Worm (Caenorhabditis elegans) whole organism, L4 larva: ENCODE results near the gene Y51H4A.24.

ENCODE experiments used
- F26F4.8 ChIP-seq: fragments of 200-800 bp; sonication (Bioruptor generic); conservative IDR thresholded peaks from 2 replicates; pipeline ENCODE4 v1.3.6; 2022; ENCODE audit warnings: missing genetic modification characterization, missing compliant biosample characterization
- F44E2.7 ChIP-seq: fragments of 200-800 bp; sonication (Bioruptor generic); IDR thresholded peaks from 2 replicates; pipeline ENCODE4 v2.1.2; 2022; ENCODE audit warnings: missing genetic modification characterization, missing compliant biosample characterization
- F49E8.2 ChIP-seq: sonication (generic microtip); optimal IDR thresholded peaks from 2 replicates; lab custom pipeline; 2016; ENCODE audit warnings: missing compliant biosample characterization, mild to moderate bottlenecking, missing genetic modification characterization, borderline replicate concordance
- T26A8.4 ChIP-seq: fragments of 200-800 bp; sonication (Bioruptor generic); IDR thresholded peaks from 2 replicates; pipeline ENCODE4 v1.3.6; 2022; ENCODE audit warnings: missing genetic modification characterization, missing compliant biosample characterization
- Y48G9A.11 ChIP-seq: fragments of 200-800 bp; sonication (Bioruptor generic); IDR thresholded peaks from 2 replicates; pipeline ENCODE4 v1.3.6; 2022; ENCODE audit warnings: missing genetic modification reagents, missing genetic modification characterization, missing compliant biosample characterization
- aha-1 ChIP-seq: fragments of 150-350 bp; peaks from one replicate; lab custom pipeline; 2014; ENCODE audit warnings: missing biosample characterization, missing genetic modification characterization
- arid-1 ChIP-seq: fragments of 200-800 bp; sonication (Bioruptor generic); conservative IDR thresholded peaks from 2 replicates; pipeline ENCODE4 v1.3.6; 2022; ENCODE audit warnings: missing genetic modification reagents, missing genetic modification characterization, missing compliant biosample characterization
- ceh-20 ChIP-seq: fragments of 200-800 bp; sonication (Bioruptor generic); IDR thresholded peaks from 2 replicates; pipeline ENCODE4 v1.3.6; 2022; ENCODE audit warnings: missing genetic modification reagents, missing genetic modification characterization, missing compliant biosample characterization
- ceh-44 ChIP-seq: fragments of 200-800 bp; sonication (Bioruptor generic); IDR thresholded peaks from 2 replicates; pipeline ENCODE4 v1.3.6; 2022; ENCODE audit warnings: missing genetic modification reagents, missing genetic modification characterization, missing compliant biosample characterization
- ceh-62 ChIP-seq: sonication (generic microtip); optimal IDR thresholded peaks from 2 replicates; lab custom pipeline; 2017; ENCODE audit warnings: missing biosample characterization, missing genetic modification characterization
- ces-1 ChIP-seq: fragments of 150-350 bp; sonication (generic microtip); optimal IDR thresholded peaks from 4 replicates; lab custom pipeline; 2014; ENCODE audit warnings: missing biosample characterization, missing genetic modification reagents, missing genetic modification characterization
- daf-8 ChIP-seq: fragments of 200-800 bp; sonication (Bioruptor generic); IDR thresholded peaks from 2 replicates; pipeline ENCODE4 v1.3.6; 2022; ENCODE audit warnings: missing genetic modification characterization, missing compliant biosample characterization
- duxl-1 ChIP-seq: sonication (generic microtip); optimal IDR thresholded peaks from 2 replicates; lab custom pipeline; 2016; ENCODE audit warnings: mild to moderate bottlenecking, missing genetic modification characterization, moderate library complexity, missing compliant biosample characterization; ENCODE audit not compliant: poor library complexity
- egl-43 ChIP-seq: fragments of 200-800 bp; sonication (Bioruptor generic); IDR thresholded peaks from 2 replicates; pipeline ENCODE4 v1.3.6; 2022; ENCODE audit warnings: missing genetic modification reagents, missing genetic modification characterization, missing compliant biosample characterization
- gei-8 ChIP-seq: fragments of 200-800 bp; sonication (Bioruptor generic); optimal IDR thresholded peaks from 2 replicates; lab custom pipeline; 2018; ENCODE audit warnings: mild to moderate bottlenecking, missing genetic modification characterization, missing compliant biosample characterization
- hlh-30 ChIP-seq: sonication (generic microtip); optimal IDR thresholded peaks from 2 replicates; lab custom pipeline; 2017; ENCODE audit warnings: antibody characterized with exemption, mild to moderate bottlenecking, missing genetic modification characterization, missing compliant biosample characterization; ENCODE audit not compliant: insufficient read depth
- hmg-1.1 ChIP-seq: fragments of 200-800 bp; sonication (Bioruptor generic); IDR thresholded peaks from 2 replicates; pipeline ENCODE4 v1.3.6; 2022; ENCODE audit warnings: missing genetic modification reagents, missing genetic modification characterization, missing compliant biosample characterization
- jun-1 ChIP-seq: fragments of 150-350 bp; optimal IDR thresholded peaks from 2 replicates; lab custom pipeline; 2014; ENCODE audit warnings: missing biosample characterization, missing genetic modification reagents, missing genetic modification characterization
- lim-7 ChIP-seq: fragments of 200-800 bp; sonication (Bioruptor generic); IDR thresholded peaks from 2 replicates; pipeline ENCODE4 v1.3.6; 2022; ENCODE audit warnings: missing genetic modification characterization, missing compliant biosample characterization
- lin-1 ChIP-seq: fragments of 200-800 bp; sonication (Bioruptor generic); IDR thresholded peaks from 2 replicates; pipeline ENCODE4 v1.3.6; 2022; ENCODE audit warnings: missing genetic modification reagents, missing genetic modification characterization, missing compliant biosample characterization
- lin-29 ChIP-seq: fragments of 200-800 bp; sonication (Bioruptor generic); IDR thresholded peaks from 2 replicates; pipeline ENCODE4 v1.3.6; 2022; ENCODE audit warnings: missing genetic modification reagents, missing genetic modification characterization, missing compliant biosample characterization
- lin-38 ChIP-seq: fragments of 200-800 bp; sonication (Bioruptor generic); IDR thresholded peaks from 2 replicates; pipeline ENCODE4 v1.3.6; 2022; ENCODE audit warnings: missing genetic modification reagents, missing genetic modification characterization, missing compliant biosample characterization
- lin-39 ChIP-seq: fragments of 150-350 bp; optimal IDR thresholded peaks from 2 replicates; lab custom pipeline; 2014; ENCODE audit warnings: missing biosample characterization, missing genetic modification reagents, missing genetic modification characterization
- lir-3 ChIP-seq: sonication (generic microtip); optimal IDR thresholded peaks from 2 replicates; lab custom pipeline; 2016; ENCODE audit warnings: mild to moderate bottlenecking, missing genetic modification characterization, missing compliant biosample characterization
- madf-5 ChIP-seq, 2 experiments: fragments of 200-800 bp; sonication (Bioruptor generic); IDR thresholded peaks; 2 replicates each; pipeline ENCODE4 v1.3.6; 2022; ENCODE audit warnings: missing compliant biosample characterization in 2 of 2, missing genetic modification characterization in 2 of 2
- madf-9 ChIP-seq: fragments of 200-800 bp; sonication (Bioruptor generic); conservative IDR thresholded peaks from 2 replicates; pipeline ENCODE4 v1.3.6; 2022; ENCODE audit warnings: missing genetic modification reagents, missing genetic modification characterization, missing compliant biosample characterization
- nhr-111 ChIP-seq: fragments of 200-800 bp; sonication (Bioruptor generic); optimal IDR thresholded peaks from 2 replicates; lab custom pipeline; 2018; ENCODE audit warnings: mild to moderate bottlenecking, missing genetic modification characterization, missing compliant biosample characterization
- nhr-77 ChIP-seq: fragments of 150-350 bp; optimal IDR thresholded peaks from 2 replicates; lab custom pipeline; 2014; ENCODE audit warnings: missing biosample characterization, missing genetic modification characterization
- rbr-2 ChIP-seq: sonication (generic microtip); optimal IDR thresholded peaks from 2 replicates; lab custom pipeline; 2016; ENCODE audit warnings: missing genotype, missing genetic modification characterization, missing compliant biosample characterization
- saeg-2 ChIP-seq: fragments of 200-800 bp; sonication (Bioruptor generic); IDR thresholded peaks from 2 replicates; pipeline ENCODE4 v1.3.6; 2022; ENCODE audit warnings: missing genetic modification reagents, missing genetic modification characterization, missing compliant biosample characterization
- sdz-12 ChIP-seq: fragments of 200-800 bp; sonication (Bioruptor generic); optimal IDR thresholded peaks from 2 replicates; lab custom pipeline; 2018; ENCODE audit warnings: mild to moderate bottlenecking, missing genetic modification characterization, missing compliant biosample characterization
- set-16 ChIP-seq: fragments of 200-800 bp; sonication (Bioruptor generic); IDR thresholded peaks from 2 replicates; pipeline ENCODE4 v1.3.6; 2022; ENCODE audit warnings: missing genetic modification reagents, missing genetic modification characterization, missing compliant biosample characterization
- snpc-1.2 ChIP-seq: fragments of 200-800 bp; sonication (Bioruptor generic); IDR thresholded peaks from 2 replicates; pipeline ENCODE4 v1.3.6; 2022; ENCODE audit warnings: missing genetic modification reagents, missing genetic modification characterization, missing compliant biosample characterization
- spr-1 ChIP-seq: sonication (generic microtip); optimal IDR thresholded peaks from 2 replicates; lab custom pipeline; 2016; ENCODE audit warnings: mild to moderate bottlenecking, missing genetic modification characterization, missing compliant biosample characterization
- tra-1 ChIP-seq: fragments of 200-800 bp; sonication (Bioruptor generic); IDR thresholded peaks from 2 replicates; pipeline ENCODE4 v1.3.6; 2022; ENCODE audit warnings: missing genetic modification reagents, missing genetic modification characterization, missing compliant biosample characterization
- unc-62 ChIP-seq, 3 experiments: fragments of 150-350 bp in 1 of 3; sonication (generic microtip); optimal IDR thresholded peaks in 2 of 3; peaks in 1 of 3; 1 replicate in 1 of 3; 2 replicates in 2 of 3; lab custom pipeline; 2014 to 2017; ENCODE audit warnings: missing biosample characterization in 3 of 3, missing genetic modification characterization in 3 of 3, missing genetic modification reagents in 3 of 3, missing genotype in 1 of 3
- vab-7 ChIP-seq: fragments of 200-800 bp; sonication (Bioruptor generic); IDR thresholded peaks from 2 replicates; pipeline ENCODE4 v1.3.6; 2022; ENCODE audit warnings: missing genetic modification reagents, missing genetic modification characterization, missing compliant biosample characterization
- zfp-3 ChIP-seq: fragments of 200-800 bp; sonication (Bioruptor generic); conservative IDR thresholded peaks from 2 replicates; pipeline ENCODE4 v1.3.6; 2022; ENCODE audit warnings: missing genetic modification reagents, missing genetic modification characterization, missing compliant biosample characterization
- ztf-11 ChIP-seq: fragments of 150-350 bp; optimal IDR thresholded peaks from 2 replicates; lab custom pipeline; 2014; ENCODE audit warnings: missing biosample characterization, missing genetic modification characterization
- ztf-7 ChIP-seq: fragments of 150-350 bp; optimal IDR thresholded peaks from 2 replicates; lab custom pipeline; 2014; ENCODE audit warnings: missing biosample characterization, missing genetic modification characterization

The Y51H4A.24 gene

ce11 chrIV:16740769-16741168 is at the start of gene Y51H4A.24:
Gene Y51H4A.24, minus strand, starts transcription at chrIV:16740869.
- TF ChIP-seq ces-1 (no peak), ztf-11 (tag; lab: Kevin White, UChicago) (no peak), hmg-1.1 (GFP tag; lab: Robert Waterston, UW) (no peak), lin-1 (GFP tag; lab: Robert Waterston, UW) (no peak)

- TF ChIP-seq unc-62 (GFP tag; optimal IDR thresholded peaks at IDR 0.05 in 1 of 2; lab: Kevin White, UChicago) (peak in 1 of 2 experiments; percentile 63), unc-62 (tag; optimal IDR thresholded peaks at IDR 0.05; lab: Kevin White, UChicago) (no peak), lin-29 (GFP tag; lab: Robert Waterston, UW) (no peak)
Measured at ce11 chrIV:16787024-16787423, 46.4 kb upstream of the Y51H4A.24 start, which contains the start of gene Y43D4A.6. Gene Y43D4A.6, plus strand, starts transcription at chrIV:16787324.

- TF ChIP-seq tra-1 (GFP tag; lab: Robert Waterston, UW) (peak; percentile 46; the same call in 1 of the 2 replicates), spr-1 (tag; lab: Kevin White, UChicago) (no peak), ztf-7 (tag; lab: Kevin White, UChicago) (no peak), set-16 (peak; percentile 73; the same call in 1 of the 2 replicates)
- TF ChIP-seq, all 104 proteins: peak for 2
Measured at ce11 chrIV:16778644-16779043, 38.0 kb upstream of the Y51H4A.24 start.

ce11 chrIV:16777758-16778157 is 37.1 kb upstream of the Y51H4A.24 start:
- TF ChIP-seq lir-3 (no peak), madf-5 (GFP tag; IDR thresholded peaks at IDR 0.05; lab: Robert Waterston, UW) (no peak), set-16 (peak; percentile 72; the same call in 1 of the 2 replicates), aha-1 (tag; lab: Kevin White, UChicago) (peak; percentile 80), zfp-3 (GFP tag; lab: Robert Waterston, UW) (no peak), hlh-30 (tag; lab: Kevin White, UChicago) (no peak)
- TF ChIP-seq, all 104 proteins: peak for 2

ce11 chrIV:16776915-16777314 is 36.2 kb upstream of the Y51H4A.24 start:
- TF ChIP-seq set-16, result peak; percentile 40; the same call in 1 of the 2 replicates
- no peak for TF ChIP-seq daf-8 (GFP tag; lab: Robert Waterston, UW)
- TF ChIP-seq, all 104 proteins: peak for 1

ce11 chrIV:16775925-16776324 is 35.3 kb upstream of the Y51H4A.24 start:
- TF ChIP-seq vab-7 (peak; percentile 83), gei-8 (no peak), duxl-1 (tag; lab: Kevin White, UChicago) (peak; percentile 61), F49E8.2 (tag; lab: Kevin White, UChicago) (peak; percentile 51), nhr-111 (GFP tag; lab: Kevin White, UChicago) (no peak), rbr-2 (tag; lab: Kevin White, UChicago) (peak; percentile 45), ceh-20 (peak; percentile 37; the same call in 1 of the 2 replicates), ceh-44 (peak; percentile 61; the same call in 1 of the 2 replicates), spr-1 (tag; lab: Kevin White, UChicago) (peak; percentile 50), F26F4.8 (GFP tag; lab: Robert Waterston, UW) (peak; percentile 79; the same call in 1 of the 2 replicates), lin-38 (GFP tag; lab: Robert Waterston, UW) (peak; percentile 76), snpc-1.2 (GFP tag; lab: Robert Waterston, UW) (peak; percentile 98), T26A8.4 (GFP tag; lab: Robert Waterston, UW) (peak; percentile 60; the same call in 1 of the 2 replicates), arid-1 (peak; percentile 72), sdz-12 (GFP tag; lab: Kevin White, UChicago) (no peak), ces-1 (no peak), jun-1 (tag; lab: Kevin White, UChicago) (no peak), ceh-62 (tag; lab: Kevin White, UChicago) (no peak), lin-39 (tag; lab: Kevin White, UChicago) (no peak), lin-1 (GFP tag; lab: Robert Waterston, UW) (peak; percentile 70), saeg-2 (no peak), egl-43 (GFP tag; lab: Robert Waterston, UW) (peak; percentile 91), lim-7 (GFP tag; lab: Robert Waterston, UW) (peak; percentile 92), F44E2.7 (GFP tag; lab: Robert Waterston, UW) (0 out of 2 replicates have a peak, but pooled peaks have one; percentile 45), madf-9 (GFP tag; lab: Robert Waterston, UW) (peak; percentile 76), Y48G9A.11 (GFP tag; lab: Robert Waterston, UW) (0 out of 2 replicates have a peak, but pooled peaks have one; percentile 24), nhr-77 (tag; lab: Kevin White, UChicago) (peak; percentile 7)
